Worm (Caenorhabditis elegans): ENCODE measurements around the gene B0361.14.

The B0361.14 gene

DNA sequence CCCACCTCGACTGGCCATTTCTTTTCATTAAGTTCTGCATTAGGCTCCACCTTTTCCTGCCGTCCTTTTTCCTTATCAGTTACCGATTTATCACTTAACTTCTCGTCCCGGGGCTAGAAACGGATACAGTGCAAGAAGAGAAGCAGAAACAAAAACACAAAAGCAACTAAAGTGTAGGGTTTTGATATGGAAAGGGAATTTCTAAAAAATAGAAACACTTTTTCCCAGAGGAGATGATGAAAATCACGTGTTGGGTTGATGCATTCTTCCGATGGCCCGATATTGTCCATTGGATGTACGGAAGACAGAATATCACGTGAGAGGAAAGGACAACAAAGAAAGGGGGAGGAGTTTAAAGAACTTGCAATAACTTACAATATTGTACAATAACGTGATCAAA, 26.5 kb downstream of the B0361.14 start (continued):
- TF ChIP-seq dpl-1 (GFP tag; optimal IDR thresholded peaks at IDR 0.05) (peak in 2 of 3 experiments; percentile 53 to 64), sox-4 (tag; optimal IDR thresholded peaks at IDR 0.05) (no peak), nhr-90 (tag; optimal IDR thresholded peaks at IDR 0.05; ENCODE audit: poor library complexity) (peak; percentile 82), swsn-7 (tag; optimal IDR thresholded peaks at IDR 0.05) (peak; percentile 37), tlp-1 (tag; optimal IDR thresholded peaks at IDR 0.05) (no peak), unc-98 (GFP tag; IDR thresholded peaks at IDR 0.05) (no peak), ceh-90 (tag; optimal IDR thresholded peaks at IDR 0.05) (no peak), lin-35 (GFP tag; optimal IDR thresholded peaks at IDR 0.05) (peak in 1 of 2 experiments; percentile 79), irx-1 (tag; optimal IDR thresholded peaks at IDR 0.05) (peak; percentile 21), mep-1 (tag; optimal IDR thresholded peaks at IDR 0.05) (peak; percentile 82), unc-30 (tag; optimal IDR thresholded peaks at IDR 0.05) (no peak), ztf-11 (tag; optimal IDR thresholded peaks at IDR 0.05) (no peak), hlh-4 (tag; optimal IDR thresholded peaks at IDR 0.05) (no peak), lin-15B (tag; optimal IDR thresholded peaks at IDR 0.05) (no peak), alr-1 (tag; optimal IDR thresholded peaks at IDR 0.05; ENCODE audit: borderline replicate concordance) (no peak), unc-130 (tag; optimal IDR thresholded peaks at IDR 0.05) (peak; percentile 77), snu-23 (GFP tag; optimal IDR thresholded peaks at IDR 0.05) (peak; percentile 77), sup-37 (GFP tag; optimal IDR thresholded peaks at IDR 0.05) (no peak), lir-3 (tag; optimal IDR thresholded peaks at IDR 0.05; ENCODE audit: poor library complexity) (no peak), skn-1 (tag; optimal IDR thresholded peaks at IDR 0.05) (no peak), nhr-19 (GFP tag; conservative IDR thresholded peaks at IDR 0.05) (peak; percentile 79), rnt-1 (tag; optimal IDR thresholded peaks at IDR 0.05) (peak; percentile 27), ces-1 (GFP tag; optimal IDR thresholded peaks at IDR 0.05) (no peak), pqm-1 (tag; optimal IDR thresholded peaks at IDR 0.05) (no peak), ceh-82 (tag; optimal IDR thresholded peaks at IDR 0.05) (peak in 1 of 3 experiments; percentile 8), lin-13 (GFP tag; optimal IDR thresholded peaks at IDR 0.05) (peak; percentile 46), nhr-28 (tag; optimal IDR thresholded peaks at IDR 0.05) (no peak), lin-14 (GFP tag; optimal IDR thresholded peaks at IDR 0.05) (peak; percentile 87), grh-1 (GFP tag; IDR thresholded peaks at IDR 0.05) (peak; percentile 53), unc-62 (GFP tag; optimal IDR thresholded peaks at IDR 0.05) (no peak), dsc-1 (tag; optimal IDR thresholded peaks at IDR 0.05) (no peak)

ce11 chrIII:7272088-7272487, 27.2 kb downstream of the B0361.14 start:
- peak; percentile 50 for TF ChIP-seq unc-86 (tag; optimal IDR thresholded peaks at IDR 0.05)
- peak; percentile 92 for TF ChIP-seq nhr-85 (tag)
- peak; percentile 38 to 61 for TF ChIP-seq lsy-2 (tag; optimal IDR thresholded peaks at IDR 0.05)
- no peak for TF ChIP-seq nhr-76 (tag; optimal IDR thresholded peaks at IDR 0.05)
- TF ChIP-seq nhr-84 (tag; optimal IDR thresholded peaks at IDR 0.05) = no peak
- TF ChIP-seq aly-2 (tag; optimal IDR thresholded peaks at IDR 0.05) = no peak
- TF ChIP-seq rnt-1 (tag; optimal IDR thresholded peaks at IDR 0.05) = peak; percentile 47
- TF ChIP-seq vab-15 (tag; optimal IDR thresholded peaks at IDR 0.05) = no peak
- TF ChIP-seq ceh-88 (GFP tag; IDR thresholded peaks at IDR 0.05) = 0 out of 2 replicates have a peak, but pooled peaks have one; percentile 32
- TF ChIP-seq sup-37 (GFP tag; optimal IDR thresholded peaks at IDR 0.05) = no peak
- no peak for TF ChIP-seq unc-62 (GFP tag; optimal IDR thresholded peaks at IDR 0.05)
- no peak for TF ChIP-seq sptf-1 (tag; optimal IDR thresholded peaks at IDR 0.05)
- peak; percentile 29 for TF ChIP-seq blmp-1 (tag; optimal IDR thresholded peaks at IDR 0.05)
- TF ChIP-seq jun-1 (tag; optimal IDR thresholded peaks at IDR 0.05) = peak; percentile 9
- TF ChIP-seq nhr-28 (tag; optimal IDR thresholded peaks at IDR 0.05) = no peak
- TF ChIP-seq lin-35 (GFP tag; optimal IDR thresholded peaks at IDR 0.05) = peak; percentile 36 to 67
- TF ChIP-seq aha-1 (tag; optimal IDR thresholded peaks at IDR 0.05) = no peak
- TF ChIP-seq ces-1 (GFP tag; optimal IDR thresholded peaks at IDR 0.05) = no peak
- TF ChIP-seq fos-1 (tag; optimal IDR thresholded peaks at IDR 0.05) = no peak
- no peak for TF ChIP-seq mef-2 (tag; optimal IDR thresholded peaks at IDR 0.05)
- TF ChIP-seq lir-3 (tag; optimal IDR thresholded peaks at IDR 0.05; ENCODE audit: poor library complexity) = peak; percentile 56
- TF ChIP-seq mep-1 (tag; optimal IDR thresholded peaks at IDR 0.05) = peak; percentile 87
- peak; percentile 21 for TF ChIP-seq C16A3.4 (tag; optimal IDR thresholded peaks at IDR 0.05)
- TF ChIP-seq lin-39 (tag; optimal IDR thresholded peaks at IDR 0.05) = no peak
- TF ChIP-seq isw-1 (GFP tag; IDR thresholded peaks at IDR 0.05) = no peak
- TF ChIP-seq sox-4 (tag; optimal IDR thresholded peaks at IDR 0.05) = no peak
- no peak for TF ChIP-seq ceh-90 (tag; optimal IDR thresholded peaks at IDR 0.05)
- TF ChIP-seq egl-13 (tag; optimal IDR thresholded peaks at IDR 0.05) = no peak
- no peak for TF ChIP-seq hlh-4 (tag; optimal IDR thresholded peaks at IDR 0.05)
- peak; percentile 27 to 60 for TF ChIP-seq efl-1 (optimal IDR thresholded peaks at IDR 0.05)
- TF ChIP-seq efl-1 (GFP tag; optimal IDR thresholded peaks at IDR 0.05 in 1 of 2) = peak; percentile 56 to 96
- TF ChIP-seq nhr-11 (tag; optimal IDR thresholded peaks at IDR 0.05) = no peak
- TF ChIP-seq mdl-1 (tag; optimal IDR thresholded peaks at IDR 0.05) = peak in 1 of 2 experiments; percentile 87

All from whole organism, L1 larva.